Worm (Caenorhabditis elegans): ENCODE results near the gene pgap-3.

pgap-3 gene

ce11 chrV:6053188-6053687, 5.5 kb upstream of the pgap-3 start, which contains the start of gene seip-1:
Gene seip-1 (minus strand): TSS chrV:6053238.
- TF ChIP-seq hlh-8 (tag; optimal IDR thresholded peaks at IDR 0.05) = no peak
- TF ChIP-seq ceh-48 (tag; optimal IDR thresholded peaks at IDR 0.05) = peak; percentile 40
- TF ChIP-seq ceh-18 (tag; optimal IDR thresholded peaks at IDR 0.05) = peak; percentile 44
- peak; percentile 38 for TF ChIP-seq rnt-1 (tag; optimal IDR thresholded peaks at IDR 0.05)
- TF ChIP-seq ttx-3 (tag; optimal IDR thresholded peaks at IDR 0.05) = no peak
- TF ChIP-seq ceh-19 (GFP tag; optimal IDR thresholded peaks at IDR 0.05) = no peak
- peak; percentile 92 for TF ChIP-seq unc-55 (GFP tag; optimal IDR thresholded peaks at IDR 0.05)
- TF ChIP-seq tbx-7 (tag; optimal IDR thresholded peaks at IDR 0.05) = no peak
- peak; percentile 2 for TF ChIP-seq K09A11.1 (tag; optimal IDR thresholded peaks at IDR 0.05; ENCODE audit: insufficient read depth)
- peak; percentile 65 for TF ChIP-seq tbx-2 (tag; optimal IDR thresholded peaks at IDR 0.05)
- no peak for TF ChIP-seq pag-3 (tag; optimal IDR thresholded peaks at IDR 0.05; ENCODE audit: borderline replicate concordance)
- TF ChIP-seq ceh-34 (tag; optimal IDR thresholded peaks at IDR 0.05) = peak; percentile 70
- TF ChIP-seq sox-2 (GFP tag; IDR thresholded peaks at IDR 0.05) = peak; percentile 40; the same call in 1 of the 2 replicates
- no peak for TF ChIP-seq npax-4 (tag; optimal IDR thresholded peaks at IDR 0.05)
- TF ChIP-seq hlh-30 (tag; optimal IDR thresholded peaks at IDR 0.05; ENCODE audit: insufficient read depth) = peak; percentile 63
- no peak for TF ChIP-seq pqm-1 (tag; optimal IDR thresholded peaks at IDR 0.05)
- TF ChIP-seq ceh-22 (tag; optimal IDR thresholded peaks at IDR 0.05) = no peak
- peak; percentile 88 for TF ChIP-seq nfya-1 (tag; optimal IDR thresholded peaks at IDR 0.05)
- no peak for TF ChIP-seq dmd-4 (tag; optimal IDR thresholded peaks at IDR 0.05; ENCODE audit: borderline replicate concordance)
- no peak for TF ChIP-seq zip-5 (tag; optimal IDR thresholded peaks at IDR 0.05)
- peak; percentile 42 for TF ChIP-seq ceh-30 (tag; optimal IDR thresholded peaks at IDR 0.05)
- peak; percentile 77 for TF ChIP-seq pax-1 (tag; optimal IDR thresholded peaks at IDR 0.05)
- no peak for TF ChIP-seq ets-4 (tag; optimal IDR thresholded peaks at IDR 0.05)
- TF ChIP-seq unc-42 (tag; optimal IDR thresholded peaks at IDR 0.05) = peak; percentile 76
- no peak for TF ChIP-seq lim-6 (tag; optimal IDR thresholded peaks at IDR 0.05)
- TF ChIP-seq syd-9 (tag; optimal IDR thresholded peaks at IDR 0.05) = no peak
- peak; percentile 46 for TF ChIP-seq pros-1 (tag; optimal IDR thresholded peaks at IDR 0.05)
- TF ChIP-seq ztf-16 (tag; optimal IDR thresholded peaks at IDR 0.05) = no peak
- TF ChIP-seq ref-2 (tag; optimal IDR thresholded peaks at IDR 0.05) = peak; percentile 46
- TF ChIP-seq pat-9 (tag; optimal IDR thresholded peaks at IDR 0.05) = no peak
- TF ChIP-seq lin-11 (tag; optimal IDR thresholded peaks at IDR 0.05) = no peak
- TF ChIP-seq ceh-31 (tag; optimal IDR thresholded peaks at IDR 0.05) = peak; percentile 87
- TF ChIP-seq gmeb-2 (tag; optimal IDR thresholded peaks at IDR 0.05) = no peak
- no peak for TF ChIP-seq che-1 (tag; optimal IDR thresholded peaks at IDR 0.05)
- TF ChIP-seq ceh-14 (tag; optimal IDR thresholded peaks at IDR 0.05) = peak; percentile 79
- peak; percentile 27 for TF ChIP-seq madf-2 (tag; optimal IDR thresholded peaks at IDR 0.05)
- TF ChIP-seq dve-1 (tag; optimal IDR thresholded peaks at IDR 0.05) = peak; percentile 67
- TF ChIP-seq Y22D7AL.16 (tag; optimal IDR thresholded peaks at IDR 0.05) = no peak
- no peak for TF ChIP-seq pha-2 (tag; optimal IDR thresholded peaks at IDR 0.05)
- TF ChIP-seq ceh-2 (tag; optimal IDR thresholded peaks at IDR 0.05) = peak; percentile 28
- TF ChIP-seq elt-2 (tag; optimal IDR thresholded peaks at IDR 0.05) = peak; percentile 39
- TF ChIP-seq ceh-24 (tag; optimal IDR thresholded peaks at IDR 0.05) = no peak

ce11 chrV:6051159-6051558, 3.4 kb upstream of the pgap-3 start, which contains the start of gene jamp-1:
Gene jamp-1 (minus strand): TSS chrV:6051259.
- TF ChIP-seq nhr-232 (tag; optimal IDR thresholded peaks at IDR 0.05) = no peak
- no peak for TF ChIP-seq dmd-4 (tag; optimal IDR thresholded peaks at IDR 0.05; ENCODE audit: borderline replicate concordance)
- TF ChIP-seq hlh-8 (tag; optimal IDR thresholded peaks at IDR 0.05) = no peak
- no peak for TF ChIP-seq ceh-48 (tag; optimal IDR thresholded peaks at IDR 0.05)
- TF ChIP-seq pha-4 (tag; optimal IDR thresholded peaks at IDR 0.05) = no peak
- TF ChIP-seq sox-4 (tag; optimal IDR thresholded peaks at IDR 0.05) = no peak
- TF ChIP-seq fax-1 (tag; optimal IDR thresholded peaks at IDR 0.05) = no peak
- TF ChIP-seq ceh-2 (tag; optimal IDR thresholded peaks at IDR 0.05) = no peak
- no peak for TF ChIP-seq madf-2 (tag; optimal IDR thresholded peaks at IDR 0.05)
- no peak for TF ChIP-seq elt-2 (tag; optimal IDR thresholded peaks at IDR 0.05)
- TF ChIP-seq Y22D7AL.16 (tag; optimal IDR thresholded peaks at IDR 0.05) = no peak
- TF ChIP-seq hlh-15 (tag; optimal IDR thresholded peaks at IDR 0.05) = no peak
- TF ChIP-seq lim-6 (tag; optimal IDR thresholded peaks at IDR 0.05) = no peak
- TF ChIP-seq pros-1 (tag; optimal IDR thresholded peaks at IDR 0.05) = no peak
- TF ChIP-seq ceh-34 (tag; optimal IDR thresholded peaks at IDR 0.05) = no peak
- no peak for TF ChIP-seq odd-2 (tag; optimal IDR thresholded peaks at IDR 0.05)
- no peak for TF ChIP-seq pat-9 (tag; optimal IDR thresholded peaks at IDR 0.05)
- TF ChIP-seq F13H6.1 (tag; optimal IDR thresholded peaks at IDR 0.05) = no peak
- no peak for TF ChIP-seq syd-9 (tag; optimal IDR thresholded peaks at IDR 0.05)
